Worm (Caenorhabditis elegans) whole organism, young adult: ENCODE results near the gene ZK418.5.

Source experiments
- B0019.2 ChIP-seq: fragments of 200-800 bp; sonication (Bioruptor generic); conservative IDR thresholded peaks from 2 replicates; pipeline ENCODE4 v1.3.6; 2022; ENCODE audit warnings: missing genetic modification reagents, missing genetic modification characterization, missing compliant biosample characterization
- C17E4.6 ChIP-seq: fragments of 200-800 bp; sonication (Bioruptor generic); IDR thresholded peaks from 2 replicates; pipeline ENCODE4 v1.3.6; 2022; ENCODE audit warnings: missing genetic modification reagents, missing genetic modification characterization, missing compliant biosample characterization
- D2030.7 ChIP-seq: fragments of 200-800 bp; sonication (Bioruptor generic); IDR thresholded peaks from 2 replicates; pipeline ENCODE4 v1.3.6; 2022; ENCODE audit warnings: missing genetic modification reagents, missing genetic modification characterization, missing compliant biosample characterization
- F10E7.11 ChIP-seq: sonication (generic microtip); optimal IDR thresholded peaks from 2 replicates; lab custom pipeline; 2017; ENCODE audit warnings: mild to moderate bottlenecking, missing genetic modification characterization, moderate library complexity, missing compliant biosample characterization
- F22D6.2 ChIP-seq: sonication (generic microtip); optimal IDR thresholded peaks from 2 replicates; lab custom pipeline; 2016; ENCODE audit warnings: mild to moderate bottlenecking, missing genetic modification characterization, missing compliant biosample characterization
- F33H1.4 ChIP-seq: fragments of 200-800 bp; sonication (Bioruptor generic); IDR thresholded peaks from 2 replicates; pipeline ENCODE4 v1.3.6; 2022; ENCODE audit warnings: missing genetic modification reagents, missing genetic modification characterization, missing compliant biosample characterization
- K12H6.12 ChIP-seq: fragments of 200-800 bp; sonication (Bioruptor generic); optimal IDR thresholded peaks from 2 replicates; lab custom pipeline; 2018; ENCODE audit warnings: mild to moderate bottlenecking, missing genetic modification characterization, missing compliant biosample characterization
- T26A5.8 ChIP-seq: sonication (generic microtip); optimal IDR thresholded peaks from 2 replicates; lab custom pipeline; 2016; ENCODE audit warnings: missing genetic modification characterization, missing compliant biosample characterization
- aptf-2 ChIP-seq: fragments of 200-800 bp; sonication (Bioruptor generic); conservative IDR thresholded peaks from 2 replicates; pipeline ENCODE4 v1.3.6; 2022; ENCODE audit warnings: missing genetic modification reagents, missing genetic modification characterization, missing compliant biosample characterization
- attf-5 ChIP-seq: fragments of 200-800 bp; sonication (Bioruptor generic); optimal IDR thresholded peaks from 2 replicates; lab custom pipeline; 2018; ENCODE audit warnings: mild to moderate bottlenecking, missing genetic modification characterization, missing compliant biosample characterization
- attf-6 ChIP-seq: fragments of 200-800 bp; sonication (Bioruptor generic); IDR thresholded peaks from 2 replicates; pipeline ENCODE4 v1.3.6; 2022; ENCODE audit warnings: missing genetic modification reagents, missing genetic modification characterization, missing compliant biosample characterization
- ceh-100 ChIP-seq: fragments of 200-800 bp; sonication (Bioruptor generic); IDR thresholded peaks from 2 replicates; pipeline ENCODE4 v1.3.6; 2022; ENCODE audit warnings: missing genetic modification reagents, missing genetic modification characterization, missing compliant biosample characterization
- ceh-58 ChIP-seq: fragments of 200-800 bp; sonication (Bioruptor generic); IDR thresholded peaks from 2 replicates; pipeline ENCODE4 v1.3.6; 2022; ENCODE audit warnings: missing genetic modification characterization, missing compliant biosample characterization
- ceh-91 ChIP-seq: fragments of 200-800 bp; sonication (Bioruptor generic); IDR thresholded peaks from 2 replicates; pipeline ENCODE4 v1.3.6; 2022; ENCODE audit warnings: missing genetic modification reagents, missing genetic modification characterization, missing compliant biosample characterization
- chd-7 ChIP-seq: sonication (generic microtip); optimal IDR thresholded peaks from 2 replicates; lab custom pipeline; 2016; ENCODE audit warnings: mild to moderate bottlenecking, missing genetic modification characterization, moderate library complexity, missing compliant biosample characterization
- efl-1 ChIP-seq: fragments of 150-350 bp; optimal IDR thresholded peaks from 2 replicates; lab custom pipeline; 2014; ENCODE audit warnings: missing biosample characterization, missing genetic modification reagents, missing genetic modification characterization
- ets-4 ChIP-seq: fragments of 200-800 bp; sonication (Bioruptor generic); optimal IDR thresholded peaks from 2 replicates; lab custom pipeline; 2018; ENCODE audit warnings: mild to moderate bottlenecking, missing genetic modification characterization, missing compliant biosample characterization
- hlh-12 ChIP-seq: sonication (generic microtip); optimal IDR thresholded peaks from 2 replicates; lab custom pipeline; 2016; ENCODE audit warnings: missing genetic modification characterization, missing compliant biosample characterization
- hlh-26 ChIP-seq: fragments of 200-800 bp; sonication (Bioruptor generic); conservative IDR thresholded peaks from 2 replicates; pipeline ENCODE4 v1.3.6; 2022; ENCODE audit warnings: missing genetic modification reagents, missing genetic modification characterization, missing compliant biosample characterization
- hmg-1.2 ChIP-seq: fragments of 200-800 bp; sonication (Bioruptor generic); IDR thresholded peaks from 2 replicates; pipeline ENCODE4 v1.3.6; 2022; ENCODE audit warnings: missing genetic modification reagents, missing genetic modification characterization, missing compliant biosample characterization
- hrde-1 ChIP-seq: sonication (generic microtip); optimal IDR thresholded peaks from 2 replicates; lab custom pipeline; 2016; ENCODE audit warnings: missing genetic modification characterization, mild to moderate bottlenecking, missing compliant biosample characterization, moderate library complexity, missing genotype, missing genetic modification reagents, borderline replicate concordance
- lag-1 ChIP-seq: fragments of 200-800 bp; sonication (Bioruptor generic); IDR thresholded peaks from 2 replicates; pipeline ENCODE4 v1.3.6; 2022; ENCODE audit warnings: missing genetic modification reagents, missing genetic modification characterization, missing compliant biosample characterization
- let-526 ChIP-seq: fragments of 200-800 bp; sonication (Bioruptor generic); IDR thresholded peaks from 2 replicates; pipeline ENCODE4 v1.3.6; 2022; ENCODE audit warnings: missing genetic modification reagents, missing genetic modification characterization, missing compliant biosample characterization
- let-607 ChIP-seq, 2 experiments: fragments of 200-800 bp in 1 of 2; sonication (Bioruptor generic) in 1 of 2; sonication (generic microtip) in 1 of 2; optimal IDR thresholded peaks; 2 replicates each; lab custom pipeline; 2016 to 2018; ENCODE audit warnings: mild to moderate bottlenecking in 2 of 2, missing compliant biosample characterization in 2 of 2, missing genetic modification characterization in 2 of 2, moderate library complexity in 2 of 2, missing genotype in 1 of 2
- lin-40 ChIP-seq: sonication (generic microtip); optimal IDR thresholded peaks from 2 replicates; lab custom pipeline; 2016; ENCODE audit warnings: missing genetic modification characterization, mild to moderate bottlenecking, missing compliant biosample characterization, missing genotype, missing genetic modification reagents
- lin-54 ChIP-seq: fragments of 200-800 bp; sonication (Bioruptor generic); optimal IDR thresholded peaks from 2 replicates; lab custom pipeline; 2018; ENCODE audit warnings: mild to moderate bottlenecking, missing genetic modification characterization, missing compliant biosample characterization
- lsl-1 ChIP-seq: fragments of 200-800 bp; sonication (Bioruptor generic); optimal IDR thresholded peaks from 2 replicates; lab custom pipeline; 2018; ENCODE audit warnings: mild to moderate bottlenecking, missing genetic modification characterization, moderate library complexity, missing compliant biosample characterization
- madf-3 ChIP-seq: fragments of 200-800 bp; sonication (Bioruptor generic); IDR thresholded peaks from 2 replicates; pipeline ENCODE4 v1.3.6; 2022; ENCODE audit warnings: missing genetic modification reagents, missing genetic modification characterization, missing compliant biosample characterization
- madf-6 ChIP-seq: fragments of 200-800 bp; sonication (Bioruptor generic); IDR thresholded peaks from 2 replicates; pipeline ENCODE4 v1.3.6; 2022; ENCODE audit warnings: missing genetic modification reagents, missing genetic modification characterization, missing compliant biosample characterization
- madf-8 ChIP-seq: fragments of 200-800 bp; sonication (Bioruptor generic); conservative IDR thresholded peaks from 2 replicates; pipeline ENCODE4 v1.3.6; 2022; ENCODE audit warnings: missing genetic modification reagents, missing genetic modification characterization, missing compliant biosample characterization
- mcd-1 ChIP-seq: fragments of 200-800 bp; sonication (Bioruptor generic); IDR thresholded peaks from 2 replicates; pipeline ENCODE4 v1.3.6; 2022; ENCODE audit warnings: missing genetic modification reagents, missing genetic modification characterization, missing compliant biosample characterization
- mes-4 ChIP-seq: sonication (generic microtip); optimal IDR thresholded peaks from 2 replicates; lab custom pipeline; 2016; ENCODE audit warnings: missing genotype, missing genetic modification characterization, missing compliant biosample characterization
- nhr-27 ChIP-seq: fragments of 200-800 bp; sonication (Bioruptor generic); optimal IDR thresholded peaks from 2 replicates; lab custom pipeline; 2018; ENCODE audit warnings: mild to moderate bottlenecking, missing genetic modification characterization, moderate library complexity, missing compliant biosample characterization
- nhr-80 ChIP-seq: sonication (generic microtip); optimal IDR thresholded peaks from 2 replicates; lab custom pipeline; 2016; ENCODE audit warnings: missing genetic modification characterization, missing compliant biosample characterization
- sea-2 ChIP-seq: fragments of 200-800 bp; sonication (Bioruptor generic); IDR thresholded peaks from 2 replicates; pipeline ENCODE4 v1.3.6; 2022; ENCODE audit warnings: missing genetic modification characterization, missing compliant biosample characterization
- snpc-3.4 ChIP-seq: sonication (generic microtip); optimal IDR thresholded peaks from 2 replicates; lab custom pipeline; 2017; ENCODE audit warnings: missing genetic modification characterization, mild to moderate bottlenecking, missing compliant biosample characterization, antibody characterized with exemption, moderate library complexity, missing genotype, missing genetic modification reagents
- unc-62 ChIP-seq: fragments of 150-350 bp; optimal IDR thresholded peaks from 2 replicates; lab custom pipeline; 2014; ENCODE audit warnings: missing biosample characterization, missing genetic modification reagents, missing genetic modification characterization
- xnd-1 ChIP-seq: sonication (generic microtip); optimal IDR thresholded peaks from 2 replicates; lab custom pipeline; 2016; ENCODE audit warnings: missing genotype, missing genetic modification reagents, missing genetic modification characterization, missing compliant biosample characterization
- zfh-2 ChIP-seq: fragments of 200-800 bp; sonication (Bioruptor generic); conservative IDR thresholded peaks from 2 replicates; pipeline ENCODE4 v1.3.6; 2022; ENCODE audit warnings: missing genetic modification reagents, missing genetic modification characterization, missing compliant biosample characterization
- ztf-28 ChIP-seq: fragments of 200-800 bp; sonication (Bioruptor generic); IDR thresholded peaks from 2 replicates; pipeline ENCODE4 v1.3.6; 2022; ENCODE audit warnings: missing genetic modification reagents, missing genetic modification characterization, missing compliant biosample characterization
- ztf-3 ChIP-seq: fragments of 200-800 bp; sonication (Bioruptor generic); optimal IDR thresholded peaks from 2 replicates; lab custom pipeline; 2018; ENCODE audit warnings: mild to moderate bottlenecking, missing genetic modification characterization, missing compliant biosample characterization

The ZK418.5 gene

DNA sequence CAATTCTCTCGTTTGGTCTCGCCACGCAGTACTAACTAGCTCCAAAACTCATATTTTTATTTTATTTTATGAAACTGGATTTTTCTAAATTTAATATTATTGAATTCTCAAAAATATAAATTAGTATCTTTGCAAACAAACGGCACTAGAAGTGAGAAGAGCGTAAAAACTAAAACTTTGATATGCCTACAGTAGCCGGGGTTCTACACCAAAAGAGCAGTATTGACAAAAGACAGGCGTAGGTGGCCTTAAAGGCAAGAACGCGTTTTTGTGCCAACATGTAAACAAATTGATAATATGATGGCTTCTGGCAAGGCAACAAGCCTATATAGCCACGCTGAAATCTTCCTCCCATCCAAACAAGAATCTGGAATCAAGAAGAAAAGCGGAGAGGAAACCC, 11.1 kb downstream of the ZK418.5 start, which contains the start of gene R01H2.1:
Gene R01H2.1 (plus strand): TSS at position 301 of the 400 bp plus-strand sequence.
- TF ChIP-seq C17E4.6 (GFP tag; lab: Robert Waterston, UW) (no peak), chd-7 (tag; lab: Kevin White, UChicago) (no peak), madf-8 (no peak), ets-4 (GFP tag; lab: Kevin White, UChicago) (no peak), lag-1 (GFP tag; lab: Robert Waterston, UW) (no peak), nhr-27 (tag; lab: Kevin White, UChicago) (no peak), let-607 (tag; optimal IDR thresholded peaks at IDR 0.05; lab: Kevin White, UChicago) (no peak), K12H6.12 (tag; lab: Kevin White, UChicago) (no peak), ztf-3 (GFP tag; lab: Kevin White, UChicago) (no peak), F22D6.2 (no peak), sea-2 (GFP tag; lab: Robert Waterston, UW) (no peak), nhr-80 (tag; lab: Kevin White, UChicago) (no peak), hrde-1 (tag; lab: Kevin White, UChicago) (no peak), unc-62 (GFP tag; lab: Kevin White, UChicago) (no peak), attf-6 (no peak), mes-4 (tag; lab: Kevin White, UChicago) (no peak), ztf-28 (GFP tag; lab: Robert Waterston, UW) (no peak), aptf-2 (no peak), mcd-1 (GFP tag; lab: Robert Waterston, UW) (no peak), madf-3 (GFP tag; lab: Robert Waterston, UW) (no peak)

DNA sequence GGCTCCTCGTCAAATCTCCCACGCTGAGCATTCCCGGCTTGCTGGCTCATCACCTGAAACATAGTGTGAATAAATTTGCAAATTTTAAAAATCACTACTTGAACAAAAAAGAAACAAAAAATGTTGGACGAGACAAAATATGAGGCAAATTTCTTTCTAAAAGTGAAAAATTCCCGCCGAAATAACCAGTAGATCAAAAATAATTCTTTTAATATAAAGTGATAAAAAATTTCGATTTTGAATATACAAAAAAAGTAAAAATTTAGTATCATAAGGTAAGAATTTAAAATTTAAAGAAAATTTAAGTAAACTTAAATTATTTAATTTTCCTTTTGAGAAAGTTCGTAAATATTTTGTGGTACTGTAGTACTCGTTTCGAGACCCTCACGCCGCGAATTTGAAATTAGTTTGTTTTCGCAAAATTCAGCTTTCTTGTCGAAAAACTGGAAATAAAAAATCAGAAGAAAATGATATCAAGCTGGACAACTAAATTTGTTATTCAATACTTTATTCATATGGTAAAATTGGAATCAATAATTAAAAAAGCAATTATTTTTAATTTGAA, 13.0 kb downstream of the ZK418.5 start, which contains the start of gene egg-2:
Gene egg-2 (minus strand): TSS at position 53 of the 565 bp plus-strand sequence.
- TF ChIP-seq lsl-1 (GFP tag; lab: Kevin White, UChicago) (peak; percentile 81), ceh-91 (GFP tag; lab: Robert Waterston, UW) (peak; percentile 46), hmg-1.2 (peak; percentile 16; the same call in 1 of the 2 replicates), mcd-1 (GFP tag; lab: Robert Waterston, UW) (no peak), madf-6 (GFP tag; lab: Robert Waterston, UW) (peak; percentile 77), D2030.7 (GFP tag; lab: Robert Waterston, UW) (peak; percentile 17; the same call in 1 of the 2 replicates), ceh-100 (no peak), zfh-2 (GFP tag; lab: Robert Waterston, UW) (no peak), F33H1.4 (GFP tag; lab: Robert Waterston, UW) (peak; percentile 79), lin-54 (GFP tag; lab: Kevin White, UChicago) (peak; percentile 55), xnd-1 (peak; percentile 39), efl-1 (peak; percentile 69)
- TF ChIP-seq, all 124 proteins: peak for 9

DNA sequence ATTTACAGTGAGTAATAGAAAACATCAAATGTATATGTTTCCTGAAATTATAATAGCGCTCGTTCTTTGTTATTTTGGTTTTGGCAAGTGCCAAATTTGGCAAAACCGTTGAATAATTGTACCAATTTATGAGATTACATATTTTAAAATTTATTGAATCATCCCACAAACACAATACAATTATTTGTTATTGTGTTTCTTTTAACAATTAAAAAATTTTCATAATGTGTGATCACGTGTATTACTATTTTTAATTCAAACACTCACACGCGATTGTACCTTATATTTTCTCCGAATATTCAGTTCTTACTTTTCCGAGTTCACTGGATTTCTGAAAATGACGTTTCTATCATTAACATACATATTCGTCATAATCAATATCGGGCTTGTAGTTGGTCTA, 17.4 kb downstream of the ZK418.5 start, which contains the start of gene R01H2.2:
Gene R01H2.2 (plus strand): TSS at position 301 of the 400 bp plus-strand sequence.
- TF ChIP-seq T26A5.8 (tag; lab: Kevin White, UChicago): no peak
- TF ChIP-seq let-526 (GFP tag; lab: Robert Waterston, UW): no peak
- TF ChIP-seq ceh-58 (GFP tag; lab: Robert Waterston, UW): no peak
- TF ChIP-seq snpc-3.4: no peak
- TF ChIP-seq aptf-2: no peak
- TF ChIP-seq B0019.2: no peak
- TF ChIP-seq hrde-1 (tag; lab: Kevin White, UChicago): no peak
- TF ChIP-seq hlh-12 (tag; lab: Kevin White, UChicago): no peak
- no peak for TF ChIP-seq chd-7 (tag; lab: Kevin White, UChicago)
- TF ChIP-seq F10E7.11 (tag; lab: Kevin White, UChicago): no peak
- no peak for TF ChIP-seq attf-5 (GFP tag; lab: Kevin White, UChicago)
- TF ChIP-seq hlh-26 (GFP tag; lab: Robert Waterston, UW): no peak
- TF ChIP-seq lin-40 (tag; lab: Kevin White, UChicago): no peak
